Fruit fly (Drosophila melanogaster): ENCODE measurements around the gene beta4GalT7.

beta4GalT7 gene

dm6 chr3R:25023056-25023455, at the start of gene beta4GalT7:
Gene beta4GalT7, plus strand, starts transcription at chr3R:25023256.
- TF ChIP-seq CG8478 (optimal IDR thresholded peaks at IDR 0.05) (no peak), CTCF (optimal IDR thresholded peaks at IDR 0.05) (no peak)

dm6 chr3R:24974762-24975432, 48.2 kb upstream of the beta4GalT7 start:
- no peak for TF ChIP-seq CG8478 (optimal IDR thresholded peaks at IDR 0.05)
- no peak for TF ChIP-seq CTCF (optimal IDR thresholded peaks at IDR 0.05)

- no peak for TF ChIP-seq CG8478 (optimal IDR thresholded peaks at IDR 0.05)
- TF ChIP-seq CTCF (optimal IDR thresholded peaks at IDR 0.05) = no peak
These were observed 46.9 kb upstream of the beta4GalT7 start for dm6 chr3R:24976144-24976543.

dm6 chr3R:24983537-24984501, 39.2 kb upstream of the beta4GalT7 start, which contains the start of gene tnc:
Gene tnc, plus strand, starts transcription at chr3R:24984384.
- TF ChIP-seq CG8478 (optimal IDR thresholded peaks at IDR 0.05) = no peak
- no peak for TF ChIP-seq CTCF (optimal IDR thresholded peaks at IDR 0.05)

- no peak for TF ChIP-seq CTCF (optimal IDR thresholded peaks at IDR 0.05)
These were observed 37.9 kb upstream of the beta4GalT7 start for dm6 chr3R:24985029-24985685.

dm6 chr3R:24996502-24996901, 26.6 kb upstream of the beta4GalT7 start:
- TF ChIP-seq CTCF (optimal IDR thresholded peaks at IDR 0.05) = no peak
- TF ChIP-seq CG8478 (optimal IDR thresholded peaks at IDR 0.05) = no peak

- TF ChIP-seq CG8478 (optimal IDR thresholded peaks at IDR 0.05) (no peak), CTCF (optimal IDR thresholded peaks at IDR 0.05) (no peak)
These were observed 25.8 kb upstream of the beta4GalT7 start for dm6 chr3R:24997287-24997686.

- no peak for TF ChIP-seq CTCF (optimal IDR thresholded peaks at IDR 0.05)
- TF ChIP-seq CG8478 (optimal IDR thresholded peaks at IDR 0.05) = no peak
These were observed 23.5 kb upstream of the beta4GalT7 start for dm6 chr3R:24999575-24999974.

- no peak for TF ChIP-seq CTCF (optimal IDR thresholded peaks at IDR 0.05)
- no peak for TF ChIP-seq CG8478 (optimal IDR thresholded peaks at IDR 0.05)
These were observed 20.8 kb upstream of the beta4GalT7 start for dm6 chr3R:25002257-25002656.

- TF ChIP-seq CTCF (optimal IDR thresholded peaks at IDR 0.05) (no peak), CG8478 (optimal IDR thresholded peaks at IDR 0.05) (no peak)
These were observed 19.0 kb upstream of the beta4GalT7 start for dm6 chr3R:25004064-25004463.

- TF ChIP-seq CG8478 (optimal IDR thresholded peaks at IDR 0.05) = no peak
These were observed 18.3 kb upstream of the beta4GalT7 start for dm6 chr3R:25004763-25005162.

- no peak for TF ChIP-seq CTCF (optimal IDR thresholded peaks at IDR 0.05)
- TF ChIP-seq CG8478 (optimal IDR thresholded peaks at IDR 0.05) = no peak
These were observed 17.3 kb upstream of the beta4GalT7 start for dm6 chr3R:25005748-25006147.

- TF ChIP-seq CG8478 (optimal IDR thresholded peaks at IDR 0.05) (no peak), CTCF (optimal IDR thresholded peaks at IDR 0.05) (no peak)
These were observed 13.2 kb upstream of the beta4GalT7 start for dm6 chr3R:25009745-25010446.

dm6 chr3R:25012016-25012415, 11.0 kb upstream of the beta4GalT7 start:
- TF ChIP-seq CTCF (optimal IDR thresholded peaks at IDR 0.05) = no peak
- TF ChIP-seq CG8478 (optimal IDR thresholded peaks at IDR 0.05) = no peak

All from S2 (cell line).